Worm (Caenorhabditis elegans) whole organism, L2 larva: Measurements from ENCODE around the gene clec-243.

Experiments
- F13H6.1 ChIP-seq: sonication (generic microtip); optimal IDR thresholded peaks from 2 replicates; lab custom pipeline; 2016; ENCODE audit warnings: missing genetic modification characterization, missing compliant biosample characterization
- R02D3.7 ChIP-seq: fragments of 150-350 bp; optimal IDR thresholded peaks from 2 replicates; lab custom pipeline; 2014; ENCODE audit warnings: missing biosample characterization, missing genetic modification characterization
- ama-1 ChIP-seq: fragments of 150-350 bp; optimal IDR thresholded peaks from 2 replicates; lab custom pipeline; 2018; ENCODE audit warnings: inconsistent platforms
- elt-3 ChIP-seq: sonication (generic microtip); optimal IDR thresholded peaks from 2 replicates; lab custom pipeline; 2017; ENCODE audit warnings: missing biosample characterization, missing genetic modification characterization
- fos-1 ChIP-seq: fragments of 150-350 bp; optimal IDR thresholded peaks from 2 replicates; lab custom pipeline; 2014; ENCODE audit warnings: missing biosample characterization, missing genetic modification characterization
- mab-5 ChIP-seq: fragments of 150-350 bp; optimal IDR thresholded peaks from 2 replicates; lab custom pipeline; 2014; ENCODE audit warnings: missing biosample characterization, missing genetic modification characterization
- nhr-129 ChIP-seq: fragments of 150-350 bp; optimal IDR thresholded peaks from 2 replicates; lab custom pipeline; 2014; ENCODE audit warnings: missing biosample characterization, missing genetic modification characterization
- zag-1 ChIP-seq: fragments of 150-350 bp; optimal IDR thresholded peaks from 2 replicates; lab custom pipeline; 2014; ENCODE audit warnings: missing biosample characterization, missing genetic modification characterization

- no peak for TF ChIP-seq fos-1 (tag; lab: Kevin White, UChicago)
- no peak for TF ChIP-seq elt-3
- no peak for TF ChIP-seq zag-1 (tag; lab: Kevin White, UChicago)
- no peak for TF ChIP-seq ama-1 (lab: Kevin White, UChicago)
- TF ChIP-seq R02D3.7 (tag; lab: Kevin White, UChicago): no peak
- TF ChIP-seq F13H6.1 (tag; lab: Kevin White, UChicago): no peak
- TF ChIP-seq mab-5: no peak
- TF ChIP-seq nhr-129 (tag; lab: Kevin White, UChicago): no peak
Observed at ce11 chrV:17273249-17273648, 24.4 kb upstream of the clec-243 start, which contains the start of gene K10G4.10.
